Worm (Caenorhabditis elegans): ENCODE data around the gene W02B12.16.

The W02B12.16 gene

DNA sequence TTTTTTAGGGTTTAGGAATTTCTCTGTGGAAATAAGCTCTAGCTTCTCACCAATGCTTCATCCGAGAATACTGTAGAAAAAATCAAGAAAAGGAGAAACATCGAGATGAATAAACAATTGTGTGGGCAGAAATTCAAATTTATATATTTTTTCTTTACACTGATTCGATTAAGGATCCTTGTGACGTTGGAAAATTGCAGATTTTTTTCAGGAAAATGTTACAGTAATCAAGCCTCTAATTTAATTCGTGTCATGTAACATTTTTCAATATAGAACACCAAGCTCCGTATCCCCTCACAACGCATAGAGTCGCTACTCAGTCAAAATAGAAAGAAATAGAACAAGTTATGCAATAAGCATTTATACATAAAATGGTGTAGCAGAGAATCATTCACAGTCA lies at the start of gene W02B12.16:
W02B12.16 (minus strand) TSS at position 101 of the 400 bp plus-strand sequence.
- TF ChIP-seq hmg-4 (GFP tag; optimal IDR thresholded peaks at IDR 0.05) = no peak
- no peak for TF ChIP-seq hmbx-1 (tag; optimal IDR thresholded peaks at IDR 0.05)
- no peak for TF ChIP-seq ets-7 (tag; optimal IDR thresholded peaks at IDR 0.05)
- no peak for TF ChIP-seq tra-4 (tag; optimal IDR thresholded peaks at IDR 0.05)
- no peak for TF ChIP-seq pes-1 (GFP tag; IDR thresholded peaks at IDR 0.05)
- no peak for TF ChIP-seq ama-1 (optimal IDR thresholded peaks at IDR 0.05)

DNA sequence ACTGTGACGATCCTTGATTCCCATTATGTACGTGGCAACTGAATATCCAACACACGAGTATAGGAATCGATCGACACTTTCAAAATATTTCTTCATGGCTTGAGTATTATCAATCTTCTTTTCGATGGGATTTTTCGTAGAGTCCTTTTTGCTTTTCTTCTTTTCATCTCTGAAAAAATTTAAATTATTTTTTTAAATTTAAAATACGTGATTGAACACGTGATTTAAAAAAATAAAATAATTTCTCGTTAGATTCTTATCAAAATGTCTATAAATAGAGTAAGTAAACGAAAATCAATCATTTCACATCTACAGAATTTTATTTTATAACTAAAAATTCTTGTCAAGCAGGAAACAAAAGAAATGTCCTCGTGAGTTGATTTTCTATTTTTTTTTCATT lies 45.0 kb upstream of the W02B12.16 start, which contains the start of gene Y62F5A.10:
Y62F5A.10 (plus strand) TSS at position 301 of the 400 bp plus-strand sequence.
- TF ChIP-seq ets-7 (tag; optimal IDR thresholded peaks at IDR 0.05) (no peak), flt-1 (GFP tag; IDR thresholded peaks at IDR 0.05) (no peak), aly-1 (tag; optimal IDR thresholded peaks at IDR 0.05) (no peak), ceh-36 (tag; optimal IDR thresholded peaks at IDR 0.05) (no peak), scrt-1 (GFP tag; IDR thresholded peaks at IDR 0.05) (no peak), sea-1 (GFP tag; conservative IDR thresholded peaks at IDR 0.05) (no peak), hmg-4 (GFP tag; optimal IDR thresholded peaks at IDR 0.05) (no peak)

DNA sequence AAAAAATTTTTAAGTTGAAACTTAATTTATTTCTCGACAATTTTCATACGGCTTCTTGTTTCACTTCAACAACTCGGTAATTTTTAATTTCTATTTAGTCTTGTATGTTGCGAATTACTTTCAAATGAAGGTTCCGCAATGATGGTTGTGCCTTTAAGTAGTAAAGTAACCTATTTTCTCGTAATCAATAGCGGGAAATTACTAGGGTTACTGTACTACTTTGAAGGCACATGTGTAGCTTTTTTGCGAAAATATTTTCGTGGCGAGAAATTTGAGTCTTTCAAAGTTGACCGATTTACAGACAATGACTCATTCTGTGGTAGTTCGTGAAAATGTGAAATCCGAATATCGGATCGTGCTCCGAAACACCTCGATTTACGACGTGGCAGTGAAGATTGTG lies 41.9 kb upstream of the W02B12.16 start, which contains the start of gene B0334.10:
B0334.10 (plus strand) TSS at position 301 of the 400 bp plus-strand sequence.
- no peak for TF ChIP-seq hmbx-1 (tag; optimal IDR thresholded peaks at IDR 0.05)
- TF ChIP-seq ets-7 (tag; optimal IDR thresholded peaks at IDR 0.05) = no peak
- no peak for TF ChIP-seq scrt-1 (GFP tag; IDR thresholded peaks at IDR 0.05)
- TF ChIP-seq hmg-4 (GFP tag; optimal IDR thresholded peaks at IDR 0.05) = no peak
- no peak for TF ChIP-seq tbx-37 (GFP tag; conservative IDR thresholded peaks at IDR 0.05)
- no peak for TF ChIP-seq hnd-1 (tag; optimal IDR thresholded peaks at IDR 0.05)
- TF ChIP-seq F13C5.2 (tag; optimal IDR thresholded peaks at IDR 0.05) = no peak
- no peak for TF ChIP-seq pes-1 (GFP tag; IDR thresholded peaks at IDR 0.05)

DNA sequence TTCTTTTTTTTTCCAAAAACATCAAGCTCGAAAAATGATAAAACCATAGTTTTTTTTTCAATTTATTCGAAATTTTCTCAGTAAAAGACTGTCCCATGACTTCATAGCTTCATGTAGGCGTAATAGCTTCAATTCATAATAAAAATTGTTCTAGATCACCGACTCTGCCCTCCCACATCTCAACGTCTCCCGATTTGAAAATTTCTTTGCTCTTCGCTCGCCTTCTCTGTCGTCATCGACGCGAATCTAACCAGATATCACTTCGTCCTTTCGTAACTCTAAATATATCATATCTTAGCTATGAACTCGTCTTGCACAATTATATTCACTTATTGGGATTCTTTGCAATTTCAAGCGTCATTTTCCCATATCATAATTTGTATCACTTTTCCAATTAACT lies 38.5 kb upstream of the W02B12.16 start, which contains the start of gene srh-44:
srh-44 (plus strand) TSS at position 301 of the 400 bp plus-strand sequence.
- no peak for TF ChIP-seq tbx-11 (GFP tag; IDR thresholded peaks at IDR 0.05)
- no peak for TF ChIP-seq scrt-1 (GFP tag; IDR thresholded peaks at IDR 0.05)
- TF ChIP-seq tbx-37 (GFP tag; conservative IDR thresholded peaks at IDR 0.05) = no peak

DNA sequence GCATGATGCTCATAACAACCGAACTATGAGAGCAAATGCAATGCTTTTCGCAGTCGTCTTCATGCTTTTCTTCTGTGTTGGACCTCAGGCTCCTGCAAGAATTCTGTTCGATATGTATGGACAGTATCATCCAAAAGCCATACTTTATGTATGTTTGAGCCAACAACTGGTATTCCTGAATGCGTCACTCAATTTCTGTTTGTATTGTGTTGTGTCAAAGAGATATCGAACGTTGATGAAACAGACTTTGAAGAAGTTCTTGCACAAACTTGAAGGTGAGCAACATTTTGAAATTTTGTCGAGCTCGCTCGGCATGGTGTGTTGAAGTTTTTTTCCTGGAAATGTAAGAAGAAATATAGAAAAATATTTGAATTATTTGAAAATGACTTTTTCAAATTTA lies 36.6 kb upstream of the W02B12.16 start:
- TF ChIP-seq scrt-1 (GFP tag; IDR thresholded peaks at IDR 0.05) = no peak
- TF ChIP-seq hmbx-1 (tag; optimal IDR thresholded peaks at IDR 0.05) = no peak
- TF ChIP-seq sea-1 (GFP tag; conservative IDR thresholded peaks at IDR 0.05) = no peak
- TF ChIP-seq flt-1 (GFP tag; IDR thresholded peaks at IDR 0.05) = no peak
- TF ChIP-seq F13C5.2 (tag; optimal IDR thresholded peaks at IDR 0.05) = no peak
- no peak for TF ChIP-seq ama-1 (optimal IDR thresholded peaks at IDR 0.05)
- no peak for TF ChIP-seq aly-1 (tag; optimal IDR thresholded peaks at IDR 0.05)
- no peak for TF ChIP-seq B0310.2 (tag; optimal IDR thresholded peaks at IDR 0.05)
- TF ChIP-seq pes-1 (GFP tag; IDR thresholded peaks at IDR 0.05) = no peak

DNA sequence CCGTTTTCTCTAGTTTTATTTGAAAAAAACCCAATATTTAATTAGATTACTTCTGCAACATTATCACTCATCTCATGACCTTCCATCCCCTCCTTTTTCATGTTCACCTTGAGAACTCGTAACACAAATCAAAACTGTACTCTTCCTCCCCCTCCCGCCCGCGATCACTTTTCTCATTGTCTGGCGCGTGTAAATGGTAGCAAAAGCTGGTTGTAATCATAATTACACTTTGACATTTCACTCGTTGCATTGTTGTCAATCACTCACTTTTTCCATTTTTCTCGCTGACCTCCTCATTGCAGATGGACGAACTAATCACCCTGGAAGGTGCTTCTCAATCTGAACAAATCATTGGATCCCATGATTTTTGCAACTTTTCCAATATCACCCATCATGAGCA lies 34.1 kb upstream of the W02B12.16 start, which contains the start of gene npr-41:
npr-41 (plus strand) TSS at position 301 of the 400 bp plus-strand sequence.
- TF ChIP-seq flt-1 (GFP tag; IDR thresholded peaks at IDR 0.05) (no peak), scrt-1 (GFP tag; IDR thresholded peaks at IDR 0.05) (no peak), aly-1 (tag; optimal IDR thresholded peaks at IDR 0.05) (no peak), hmbx-1 (tag; optimal IDR thresholded peaks at IDR 0.05) (no peak), ets-7 (tag; optimal IDR thresholded peaks at IDR 0.05) (no peak), ama-1 (optimal IDR thresholded peaks at IDR 0.05) (no peak), hnd-1 (tag; optimal IDR thresholded peaks at IDR 0.05) (no peak), F13C5.2 (tag; optimal IDR thresholded peaks at IDR 0.05) (no peak), tbx-11 (GFP tag; IDR thresholded peaks at IDR 0.05) (no peak), ceh-13 (GFP tag; optimal IDR thresholded peaks at IDR 0.05) (no peak), B0310.2 (tag; optimal IDR thresholded peaks at IDR 0.05) (no peak), pes-1 (GFP tag; IDR thresholded peaks at IDR 0.05) (no peak), tra-4 (tag; optimal IDR thresholded peaks at IDR 0.05) (no peak), hmg-4 (GFP tag; optimal IDR thresholded peaks at IDR 0.05) (no peak), ceh-36 (tag; optimal IDR thresholded peaks at IDR 0.05) (no peak), sea-1 (GFP tag; conservative IDR thresholded peaks at IDR 0.05) (no peak), tbx-37 (GFP tag; conservative IDR thresholded peaks at IDR 0.05) (no peak)

DNA sequence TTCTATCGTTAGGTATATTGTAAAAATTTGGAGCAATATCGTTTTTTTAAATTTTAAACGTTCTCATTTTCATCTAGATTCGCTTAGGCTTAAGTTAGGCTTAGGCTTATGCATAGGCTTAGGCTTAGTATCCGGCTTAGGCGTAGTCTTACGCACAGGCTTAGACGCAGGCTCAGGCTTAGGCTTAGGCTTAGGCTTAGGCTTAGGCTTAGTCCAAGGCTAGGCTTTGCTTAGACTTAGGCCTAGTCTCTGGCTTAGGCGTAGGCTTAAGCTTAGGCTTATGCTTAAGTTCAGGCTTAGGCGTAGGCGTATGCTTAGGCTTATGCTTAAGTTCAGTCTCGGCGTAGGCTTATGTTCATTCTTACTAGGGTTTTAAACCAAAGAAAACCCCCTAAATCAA lies 27.5 kb upstream of the W02B12.16 start:
- TF ChIP-seq ets-7 (tag; optimal IDR thresholded peaks at IDR 0.05) (no peak), flt-1 (GFP tag; IDR thresholded peaks at IDR 0.05) (no peak), B0310.2 (tag; optimal IDR thresholded peaks at IDR 0.05) (no peak), hmbx-1 (tag; optimal IDR thresholded peaks at IDR 0.05) (no peak), ama-1 (optimal IDR thresholded peaks at IDR 0.05) (no peak), aly-1 (tag; optimal IDR thresholded peaks at IDR 0.05) (no peak), hmg-4 (GFP tag; optimal IDR thresholded peaks at IDR 0.05) (no peak), ceh-13 (GFP tag; optimal IDR thresholded peaks at IDR 0.05) (no peak), tbx-11 (GFP tag; IDR thresholded peaks at IDR 0.05) (no peak), tra-4 (tag; optimal IDR thresholded peaks at IDR 0.05) (no peak), scrt-1 (GFP tag; IDR thresholded peaks at IDR 0.05) (0 out of 2 replicates have a peak, but pooled peaks have one; percentile 37), F13C5.2 (tag; optimal IDR thresholded peaks at IDR 0.05) (no peak), ceh-36 (tag; optimal IDR thresholded peaks at IDR 0.05) (peak; percentile 86)

DNA sequence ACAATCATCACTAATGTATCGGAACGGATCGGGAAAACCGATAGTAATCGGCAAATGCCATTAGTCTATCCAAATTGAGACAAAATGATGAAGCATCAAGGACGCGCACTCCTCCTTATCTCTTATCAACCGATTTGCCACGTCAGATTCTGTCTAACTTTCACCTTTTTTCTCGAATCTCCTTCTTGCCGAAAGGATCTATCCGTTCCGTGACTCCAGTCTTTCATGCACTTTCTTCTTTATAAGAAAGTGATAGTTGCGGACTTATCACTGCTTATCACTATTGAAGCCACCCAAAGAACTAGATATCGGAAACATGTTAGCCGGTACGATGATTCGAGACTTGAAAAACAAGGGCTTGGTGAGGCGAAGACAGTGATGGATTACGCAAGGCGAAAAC lies 25.6 kb upstream of the W02B12.16 start:
- TF ChIP-seq sea-1 (GFP tag; conservative IDR thresholded peaks at IDR 0.05) (no peak), tbx-37 (GFP tag; conservative IDR thresholded peaks at IDR 0.05) (no peak), ceh-13 (GFP tag; optimal IDR thresholded peaks at IDR 0.05) (no peak), aly-1 (tag; optimal IDR thresholded peaks at IDR 0.05) (no peak), hmg-4 (GFP tag; optimal IDR thresholded peaks at IDR 0.05) (no peak), ceh-36 (tag; optimal IDR thresholded peaks at IDR 0.05) (no peak), flt-1 (GFP tag; IDR thresholded peaks at IDR 0.05) (no peak), scrt-1 (GFP tag; IDR thresholded peaks at IDR 0.05) (no peak), F13C5.2 (tag; optimal IDR thresholded peaks at IDR 0.05) (no peak), ets-7 (tag; optimal IDR thresholded peaks at IDR 0.05) (no peak), tra-4 (tag; optimal IDR thresholded peaks at IDR 0.05) (no peak), pes-1 (GFP tag; IDR thresholded peaks at IDR 0.05) (no peak), tbx-11 (GFP tag; IDR thresholded peaks at IDR 0.05) (no peak), hnd-1 (tag; optimal IDR thresholded peaks at IDR 0.05) (no peak), ama-1 (optimal IDR thresholded peaks at IDR 0.05) (no peak), hmbx-1 (tag; optimal IDR thresholded peaks at IDR 0.05) (no peak), B0310.2 (tag; optimal IDR thresholded peaks at IDR 0.05) (no peak)
